Worm (Caenorhabditis elegans) whole organism, young adult: ENCODE measurements around the gene aak-1.

ENCODE experiments used
- F55B11.4 ChIP-seq: sonication (generic microtip); optimal IDR thresholded peaks from 2 replicates; lab custom pipeline; 2016; ENCODE audit warnings: missing compliant biosample characterization, missing genetic modification characterization, borderline replicate concordance; ENCODE audit not compliant: insufficient read depth
- F57A8.1 ChIP-seq: fragments of 200-800 bp; sonication (Bioruptor generic); optimal IDR thresholded peaks from 2 replicates; lab custom pipeline; 2018; ENCODE audit warnings: mild to moderate bottlenecking, missing genetic modification characterization, moderate library complexity, missing compliant biosample characterization
- athp-1 ChIP-seq: sonication (generic microtip); optimal IDR thresholded peaks from 2 replicates; lab custom pipeline; 2017; ENCODE audit warnings: mild to moderate bottlenecking, missing genetic modification characterization, missing compliant biosample characterization
- attf-3 ChIP-seq: fragments of 200-800 bp; sonication (Bioruptor generic); conservative IDR thresholded peaks from 2 replicates; pipeline ENCODE4 v1.3.6; 2022; ENCODE audit warnings: missing genetic modification reagents, missing genetic modification characterization, missing compliant biosample characterization
- ccch-3 ChIP-seq: fragments of 200-800 bp; sonication (Bioruptor generic); optimal IDR thresholded peaks from 2 replicates; lab custom pipeline; 2018; ENCODE audit warnings: mild to moderate bottlenecking, missing genetic modification characterization, missing compliant biosample characterization
- hlh-12 ChIP-seq: sonication (generic microtip); optimal IDR thresholded peaks from 2 replicates; lab custom pipeline; 2016; ENCODE audit warnings: missing genetic modification characterization, missing compliant biosample characterization
- nfyb-1 ChIP-seq: fragments of 200-800 bp; sonication (Bioruptor generic); IDR thresholded peaks from 2 replicates; pipeline ENCODE4 v1.3.6; 2022; ENCODE audit warnings: missing genetic modification reagents, missing genetic modification characterization, missing compliant biosample characterization
- sea-2 ChIP-seq: fragments of 200-800 bp; sonication (Bioruptor generic); IDR thresholded peaks from 2 replicates; pipeline ENCODE4 v1.3.6; 2022; ENCODE audit warnings: missing genetic modification characterization, missing compliant biosample characterization
- snpc-3.4 ChIP-seq: sonication (generic microtip); optimal IDR thresholded peaks from 2 replicates; lab custom pipeline; 2017; ENCODE audit warnings: missing genetic modification characterization, mild to moderate bottlenecking, missing compliant biosample characterization, antibody characterized with exemption, moderate library complexity, missing genotype, missing genetic modification reagents
- snpc-4 ChIP-seq, 5 experiments: fragments of 150-350 bp in 1 of 5; sonication (generic microtip) in 4 of 5; optimal IDR thresholded peaks; 2 replicates each; lab custom pipeline; 2014 to 2018; ENCODE audit warnings: missing genetic modification characterization in 5 of 5, missing biosample characterization in 3 of 5, antibody characterized with exemption in 2 of 5, mild to moderate bottlenecking in 2 of 5, missing compliant biosample characterization in 2 of 5, missing genotype in 2 of 5, moderate library complexity in 2 of 5, missing genetic modification reagents in 1 of 5
- tlf-1 ChIP-seq: fragments of 200-800 bp; sonication (Bioruptor generic); optimal IDR thresholded peaks from 2 replicates; lab custom pipeline; 2018; ENCODE audit warnings: mild to moderate bottlenecking, missing genetic modification characterization, missing compliant biosample characterization

ce11 chrIII:8762016-8762415 is 1.1 kb upstream of the aak-1 start:
- TF ChIP-seq nfyb-1 (GFP tag; lab: Robert Waterston, UW) (no peak), snpc-3.4 (tag; lab: Kevin White, UChicago) (no peak), sea-2 (GFP tag; lab: Robert Waterston, UW) (no peak), tlf-1 (GFP tag; lab: Kevin White, UChicago) (no peak), F55B11.4 (tag; lab: Kevin White, UChicago) (no peak), F57A8.1 (GFP tag; lab: Kevin White, UChicago) (no peak), snpc-4 (GFP tag; optimal IDR thresholded peaks at IDR 0.05; lab: Kevin White, UChicago) (no peak), snpc-4 (tag; optimal IDR thresholded peaks at IDR 0.05; lab: Kevin White, UChicago) (no peak), hlh-12 (tag; lab: Kevin White, UChicago) (no peak), ccch-3 (no peak), attf-3 (GFP tag; lab: Robert Waterston, UW) (no peak), athp-1 (no peak)
